Fruit fly (Drosophila melanogaster) whole organism, wandering third instar larva: ENCODE results near the gene Ref1.

Source experiments
- Abd-B ChIP-seq: fragments of >200 bp; optimal IDR thresholded peaks from 2 replicates; lab custom pipeline; 2017; ENCODE audit warnings: missing biosample characterization, missing genetic modification characterization
- CG32264 ChIP-seq: fragments of 200-800 bp; sonication (Bioruptor generic); optimal IDR thresholded peaks from 2 replicates; lab custom pipeline; 2016; ENCODE audit warnings: missing biosample characterization, missing genetic modification characterization
- CG9705 ChIP-seq: fragments of 200-800 bp; sonication (Bioruptor generic); optimal IDR thresholded peaks from 2 replicates; lab custom pipeline; 2018; ENCODE audit warnings: missing biosample characterization, mild to moderate bottlenecking, missing genetic modification characterization
- CrebA ChIP-seq: fragments of 200-800 bp; sonication (Bioruptor generic); optimal IDR thresholded peaks from 2 replicates; lab custom pipeline; 2016; ENCODE audit warnings: missing biosample characterization, mild to moderate bottlenecking, missing genetic modification characterization, borderline replicate concordance
- Dfd ChIP-seq: fragments of >200 bp; optimal IDR thresholded peaks from 2 replicates; lab custom pipeline; 2017; ENCODE audit warnings: missing biosample characterization, missing genetic modification characterization
- Dif ChIP-seq: fragments of 200-275, 200-300 bp; sonication (Bioruptor generic); optimal IDR thresholded peaks from 2 replicates; lab custom pipeline; 2018; ENCODE audit warnings: missing biosample characterization, missing genetic modification characterization; ENCODE audit not compliant: partially characterized antibody
- GATAd ChIP-seq: sonication (Bioruptor generic); optimal IDR thresholded peaks from 2 replicates; lab custom pipeline; 2016; ENCODE audit warnings: missing biosample characterization, missing genetic modification characterization
- HLH106 ChIP-seq: fragments of 200-800 bp; optimal IDR thresholded peaks from 3 replicates; lab custom pipeline; 2019; ENCODE audit warnings: missing biosample characterization, mild to moderate bottlenecking, missing genetic modification characterization, moderate library complexity
- Hnf4 ChIP-seq: fragments of 200-800 bp; sonication (Bioruptor generic); optimal IDR thresholded peaks from 2 replicates; lab custom pipeline; 2016; ENCODE audit warnings: missing biosample characterization, mild to moderate bottlenecking, missing genetic modification characterization
- Hr78 ChIP-seq: fragments of >200 bp; optimal IDR thresholded peaks from 2 replicates; lab custom pipeline; 2017; ENCODE audit warnings: missing biosample characterization, missing genetic modification characterization
- Hr83 ChIP-seq: fragments of 200-300 bp; sonication (Bioruptor generic); optimal IDR thresholded peaks from 2 replicates; lab custom pipeline; 2016; ENCODE audit warnings: missing biosample characterization, mild to moderate bottlenecking, missing genetic modification characterization, moderate library complexity; ENCODE audit not compliant: poor library complexity, severe bottlenecking
- Jra ChIP-seq: sonication (Bioruptor generic); optimal IDR thresholded peaks from 2 replicates; lab custom pipeline; 2016; ENCODE audit warnings: missing biosample characterization, missing genetic modification characterization
- Mio ChIP-seq: sonication (Bioruptor generic); optimal IDR thresholded peaks from 2 replicates; lab custom pipeline; 2016; ENCODE audit warnings: missing biosample characterization, missing genetic modification characterization
- Myc ChIP-seq: fragments of >200 bp; optimal IDR thresholded peaks from 2 replicates; lab custom pipeline; 2017
- N ChIP-seq: fragments of >200 bp; optimal IDR thresholded peaks from 2 replicates; lab custom pipeline; 2018; ENCODE audit warnings: missing biosample characterization, missing external identifiers, missing genetic modification characterization
- OdsH ChIP-seq: fragments of 200-800 bp; sonication (Bioruptor generic); optimal IDR thresholded peaks from 2 replicates; lab custom pipeline; 2016; ENCODE audit warnings: missing biosample characterization, mild to moderate bottlenecking, missing genetic modification characterization
- Rel ChIP-seq, 2 experiments: fragments of 200-800 bp; sonication (Bioruptor generic) in 1 of 2; optimal IDR thresholded peaks; 2 replicates in 1 of 2; 3 replicates in 1 of 2; lab custom pipeline; 2016 to 2019; ENCODE audit warnings: mild to moderate bottlenecking in 2 of 2, missing biosample characterization in 2 of 2, missing genetic modification characterization in 2 of 2, moderate library complexity in 1 of 2
- Sp1 ChIP-seq: fragments of 200-800 bp; sonication (Bioruptor generic); optimal IDR thresholded peaks from 3 replicates; lab custom pipeline; 2019; ENCODE audit warnings: missing biosample characterization, mild to moderate bottlenecking, missing genetic modification characterization, moderate library complexity
- Vsx2 ChIP-seq: fragments of 200-300, 225-300 bp; sonication (Bioruptor generic); optimal IDR thresholded peaks from 2 replicates; lab custom pipeline; 2018; ENCODE audit warnings: missing biosample characterization, missing genetic modification characterization; ENCODE audit not compliant: partially characterized antibody
- br ChIP-seq: fragments of 200-800 bp; sonication (Bioruptor generic); optimal IDR thresholded peaks from 2 replicates; lab custom pipeline; 2016; ENCODE audit warnings: missing biosample characterization, missing genetic modification characterization
- brk ChIP-seq: fragments of 200-800 bp; sonication (Bioruptor generic); optimal IDR thresholded peaks from 2 replicates; lab custom pipeline; 2016; ENCODE audit warnings: missing biosample characterization, mild to moderate bottlenecking, missing genetic modification characterization
- dl ChIP-seq, 2 experiments: fragments of 175-275, 200-275 bp in 1 of 2; fragments of 200-275 bp in 1 of 2; sonication (Bioruptor generic); optimal IDR thresholded peaks; lab custom pipeline; 2018; ENCODE audit warnings: mild to moderate bottlenecking in 2 of 2, missing biosample characterization in 2 of 2, missing genetic modification characterization in 2 of 2, moderate library complexity in 2 of 2; ENCODE audit not compliant: partially characterized antibody in 2 of 2, insufficient read depth in 1 of 2
- dmrt93B ChIP-seq: fragments of 200-800 bp; sonication (Bioruptor generic); optimal IDR thresholded peaks from 2 replicates; lab custom pipeline; 2018; ENCODE audit warnings: missing biosample characterization, mild to moderate bottlenecking, missing genetic modification characterization
- dsf ChIP-seq: sonication (Bioruptor generic); optimal IDR thresholded peaks from 2 replicates; lab custom pipeline; 2016; ENCODE audit warnings: missing biosample characterization, missing genetic modification characterization, borderline replicate concordance
- ey ChIP-seq: fragments of 200-800 bp; sonication (Bioruptor generic); optimal IDR thresholded peaks from 2 replicates; lab custom pipeline; 2016; ENCODE audit warnings: missing biosample characterization, missing genetic modification characterization
- foxo ChIP-seq, 2 experiments: fragments of 200-800 bp; sonication (Bioruptor generic); optimal IDR thresholded peaks; 2 replicates in 1 of 2; 3 replicates in 1 of 2; lab custom pipeline; 2016 to 2017; ENCODE audit warnings: missing biosample characterization in 2 of 2, missing genetic modification characterization in 2 of 2
- fru ChIP-seq: fragments of 200-800 bp; sonication (Bioruptor generic); optimal IDR thresholded peaks from 3 replicates; lab custom pipeline; 2016; ENCODE audit warnings: missing biosample characterization, mild to moderate bottlenecking, missing genetic modification characterization
- h ChIP-seq: fragments of 200-800 bp; sonication (Bioruptor generic); optimal IDR thresholded peaks from 3 replicates; lab custom pipeline; 2016; ENCODE audit warnings: missing biosample characterization, mild to moderate bottlenecking, missing genetic modification characterization
- jim ChIP-seq: fragments of 175-275, 200-325 bp; sonication (Bioruptor generic); optimal IDR thresholded peaks from 2 replicates; lab custom pipeline; 2016; ENCODE audit warnings: missing biosample characterization, mild to moderate bottlenecking, missing genetic modification characterization
- lola ChIP-seq: fragments of >200 bp; optimal IDR thresholded peaks from 2 replicates; lab custom pipeline; 2017; ENCODE audit warnings: missing biosample characterization, missing genetic modification characterization
- pan ChIP-seq: fragments of >200 bp; optimal IDR thresholded peaks from 2 replicates; lab custom pipeline; 2017
- psq ChIP-seq: fragments of 200-800 bp; sonication (Bioruptor generic); optimal IDR thresholded peaks from 3 replicates; lab custom pipeline; 2017; ENCODE audit warnings: missing biosample characterization, mild to moderate bottlenecking, missing genetic modification characterization, moderate library complexity
- rgr ChIP-seq: fragments of 200-800 bp; sonication (Bioruptor generic); optimal IDR thresholded peaks from 3 replicates; lab custom pipeline; 2016; ENCODE audit warnings: missing biosample characterization, mild to moderate bottlenecking, missing genetic modification characterization
- sage ChIP-seq: fragments of 200-800 bp; sonication (Bioruptor generic); optimal IDR thresholded peaks from 2 replicates; lab custom pipeline; 2016; ENCODE audit warnings: missing biosample characterization, mild to moderate bottlenecking, missing genetic modification characterization
- sv ChIP-seq: fragments of 200-800 bp; sonication (Bioruptor generic); optimal IDR thresholded peaks from 3 replicates; lab custom pipeline; 2016; ENCODE audit warnings: missing biosample characterization, missing genetic modification characterization
- tai ChIP-seq: sonication (Bioruptor generic); optimal IDR thresholded peaks from 2 replicates; lab custom pipeline; 2016; ENCODE audit warnings: missing biosample characterization, missing genetic modification characterization
- usp ChIP-seq: fragments of >200 bp; optimal IDR thresholded peaks from 2 replicates; lab custom pipeline; 2017; ENCODE audit warnings: missing biosample characterization, missing genetic modification characterization
- woc ChIP-seq: sonication (Bioruptor generic); optimal IDR thresholded peaks from 2 replicates; lab custom pipeline; 2016; ENCODE audit warnings: missing biosample characterization, mild to moderate bottlenecking, missing genetic modification characterization

The Ref1 gene

DNA sequence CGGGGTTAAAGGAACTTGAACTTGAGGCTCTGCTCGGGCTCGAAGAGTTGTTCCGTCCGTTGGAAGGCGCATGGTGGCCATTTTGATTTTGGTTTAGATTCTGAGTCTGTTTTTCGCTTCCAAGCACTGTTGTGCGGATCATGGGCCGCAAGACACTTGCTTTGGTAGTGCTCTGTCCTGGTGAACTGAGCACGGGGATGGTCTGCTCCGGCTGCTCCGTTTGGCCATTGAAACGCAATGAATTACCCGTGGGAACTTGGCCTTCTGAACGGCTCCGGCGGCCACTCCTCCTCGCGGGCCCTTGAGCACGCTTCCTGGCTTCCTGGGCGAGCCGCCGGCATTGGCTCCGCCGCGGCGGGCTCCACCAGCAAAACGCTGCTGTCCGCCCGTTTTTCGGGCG is 469 bp downstream of the Ref1 start:
- no peak for TF ChIP-seq Hr83 (GFP tag; lab: Kevin White, UChicago)
- TF ChIP-seq, all 38 proteins: peak for 0

dm6 chr3R:7076293-7076981 is 3.8 kb downstream of the Ref1 start:
- TF ChIP-seq br (peak; percentile 46), sage (GFP tag; lab: Kevin White, UChicago) (peak; percentile 15), N (GFP tag; lab: Kevin White, UChicago) (no peak)

DNA sequence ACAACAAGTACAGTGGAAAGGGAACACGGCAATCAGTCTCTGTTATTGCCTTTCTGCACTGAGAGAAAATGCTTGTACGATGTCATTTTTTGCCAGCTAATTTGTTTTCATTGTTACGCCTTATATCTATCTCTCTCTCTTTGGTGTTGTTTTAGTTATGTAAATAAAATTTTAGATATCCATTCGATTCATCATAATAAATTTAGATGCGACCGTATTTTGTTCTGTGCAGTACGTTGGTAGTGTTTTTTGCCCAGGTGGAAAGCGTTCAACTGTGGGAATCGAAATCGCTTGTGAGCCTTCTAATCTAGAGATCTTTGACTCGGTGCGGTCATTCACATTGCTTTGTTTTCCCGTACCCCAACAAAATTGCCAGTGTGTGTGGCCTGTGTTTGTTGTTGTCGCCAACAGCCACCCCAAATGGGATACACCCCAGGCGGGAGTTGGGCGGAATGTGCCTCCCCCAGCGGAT is 4.4 kb downstream of the Ref1 start:
- no peak for TF ChIP-seq dl (GFP tag; optimal IDR thresholded peaks at IDR 0.05; lab: Kevin White, UChicago; ENCODE audit: insufficient read depth in 1 of 2, partially characterized antibody in 2 of 2)
- no peak for TF ChIP-seq Abd-B (GFP tag; lab: Kevin White, UChicago)
- no peak for TF ChIP-seq pan
- peak; percentile 94 for TF ChIP-seq HLH106 (tag; lab: Kevin White, UChicago)
- TF ChIP-seq dsf (GFP tag; lab: Kevin White, UChicago), result peak; percentile 75
- TF ChIP-seq N (GFP tag; lab: Kevin White, UChicago), result no peak
- peak; percentile 94 for TF ChIP-seq Sp1 (GFP tag; lab: Kevin White, UChicago)
- TF ChIP-seq br, result peak; percentile 97
- TF ChIP-seq sage (GFP tag; lab: Kevin White, UChicago), result peak; percentile 83
- TF ChIP-seq dmrt93B, result peak; percentile 86
- TF ChIP-seq fru (GFP tag; lab: Kevin White, UChicago), result peak; percentile 97
- peak; percentile 96 for TF ChIP-seq Hnf4 (GFP tag; lab: Kevin White, UChicago)
- TF ChIP-seq Hr83 (GFP tag; lab: Kevin White, UChicago), result peak; percentile 57
- TF ChIP-seq Rel (GFP tag; optimal IDR thresholded peaks at IDR 0.05; lab: Kevin White, UChicago), result peak; percentile 68
- peak; percentile 84 for TF ChIP-seq Rel (tag; optimal IDR thresholded peaks at IDR 0.05; lab: Kevin White, UChicago)
- TF ChIP-seq brk, result peak; percentile 91
- peak; percentile 98 for TF ChIP-seq h (GFP tag; lab: Kevin White, UChicago)
- TF ChIP-seq Dif, result no peak
- no peak for TF ChIP-seq usp
- no peak for TF ChIP-seq Hr78 (GFP tag; lab: Kevin White, UChicago)
- peak; percentile 83 for TF ChIP-seq CG9705 (GFP tag; lab: Kevin White, UChicago)
- no peak for TF ChIP-seq Dfd
- TF ChIP-seq Jra (GFP tag; lab: Kevin White, UChicago), result peak; percentile 91
- TF ChIP-seq woc, result peak; percentile 88
- no peak for TF ChIP-seq CrebA (GFP tag; lab: Kevin White, UChicago)
- TF ChIP-seq Vsx2 (GFP tag; lab: Kevin White, UChicago), result no peak
- no peak for TF ChIP-seq GATAd (GFP tag; lab: Kevin White, UChicago)
- TF ChIP-seq ey (GFP tag; lab: Kevin White, UChicago), result peak; percentile 97
- TF ChIP-seq Myc (lab: Kevin White, UChicago), result no peak
- peak; percentile 19 for TF ChIP-seq jim (GFP tag; lab: Kevin White, UChicago)
- peak; percentile 97 for TF ChIP-seq rgr (GFP tag; lab: Kevin White, UChicago)
- peak; percentile 96 for TF ChIP-seq OdsH (GFP tag; lab: Kevin White, UChicago)
- TF ChIP-seq CG32264 (GFP tag; lab: Kevin White, UChicago), result peak; percentile 89
- TF ChIP-seq sv (GFP tag; lab: Kevin White, UChicago), result peak; percentile 90
- peak; percentile 86 to 97 for TF ChIP-seq foxo (GFP tag; optimal IDR thresholded peaks at IDR 0.05; lab: Kevin White, UChicago)
- TF ChIP-seq tai, result no peak
- TF ChIP-seq psq (GFP tag; lab: Kevin White, UChicago), result peak; percentile 93
- peak; percentile 78 for TF ChIP-seq Mio (GFP tag; lab: Kevin White, UChicago)
- TF ChIP-seq lola (GFP tag; lab: Kevin White, UChicago), result no peak
